Worm (Caenorhabditis elegans) whole organism, late embryonic: Measurements from ENCODE around the gene ttr-3.

Experiments
- C38D4.7 ChIP-seq: fragments of 200-800 bp; sonication (Bioruptor generic); optimal IDR thresholded peaks from 2 replicates; lab custom pipeline; 2018; ENCODE audit warnings: mild to moderate bottlenecking, missing genetic modification characterization, moderate library complexity, missing compliant biosample characterization
- F13H6.1 ChIP-seq: sonication (generic microtip); optimal IDR thresholded peaks from 2 replicates; lab custom pipeline; 2016; ENCODE audit warnings: missing genetic modification characterization, missing compliant biosample characterization
- K02D7.2 ChIP-seq: sonication (generic microtip); optimal IDR thresholded peaks from 2 replicates; lab custom pipeline; 2017; ENCODE audit warnings: mild to moderate bottlenecking, missing genetic modification characterization, missing compliant biosample characterization
- K09A11.1 ChIP-seq: sonication (generic microtip); optimal IDR thresholded peaks from 2 replicates; lab custom pipeline; 2017; ENCODE audit warnings: antibody characterized with exemption, mild to moderate bottlenecking, missing genetic modification characterization, missing compliant biosample characterization; ENCODE audit not compliant: insufficient read depth
- T23F11.4 ChIP-seq: fragments of 200-800 bp; sonication (Bioruptor generic); optimal IDR thresholded peaks from 2 replicates; lab custom pipeline; 2018; ENCODE audit warnings: mild to moderate bottlenecking, missing genetic modification characterization, missing compliant biosample characterization
- ceh-18 ChIP-seq: sonication (generic microtip); optimal IDR thresholded peaks from 2 replicates; lab custom pipeline; 2016; ENCODE audit warnings: missing genetic modification characterization, missing compliant biosample characterization
- ceh-22 ChIP-seq: sonication (generic microtip); optimal IDR thresholded peaks from 2 replicates; lab custom pipeline; 2017; ENCODE audit warnings: missing biosample characterization, missing genetic modification characterization
- ceh-24 ChIP-seq: sonication (generic microtip); optimal IDR thresholded peaks from 2 replicates; lab custom pipeline; 2016; ENCODE audit warnings: mild to moderate bottlenecking, missing genetic modification characterization, missing compliant biosample characterization
- ceh-30 ChIP-seq: fragments of 150-350 bp; optimal IDR thresholded peaks from 2 replicates; lab custom pipeline; 2014; ENCODE audit warnings: missing biosample characterization, missing genetic modification characterization
- ceh-45 ChIP-seq: fragments of 200-800 bp; sonication (Bioruptor generic); IDR thresholded peaks from 2 replicates; pipeline ENCODE4 v1.3.6; 2022; ENCODE audit warnings: missing genetic modification reagents, missing genetic modification characterization, missing compliant biosample characterization
- ceh-48 ChIP-seq: sonication (generic microtip); optimal IDR thresholded peaks from 2 replicates; lab custom pipeline; 2016; ENCODE audit warnings: missing genetic modification characterization, inconsistent platforms, missing compliant biosample characterization
- dmd-4 ChIP-seq: sonication (generic microtip); optimal IDR thresholded peaks from 2 replicates; lab custom pipeline; 2016; ENCODE audit warnings: borderline replicate concordance, missing genetic modification characterization, missing compliant biosample characterization
- elt-4 ChIP-seq: sonication (generic microtip); optimal IDR thresholded peaks from 2 replicates; lab custom pipeline; 2016; ENCODE audit warnings: missing genetic modification characterization, missing compliant biosample characterization
- eyg-1 ChIP-seq: sonication (generic microtip); optimal IDR thresholded peaks from 2 replicates; lab custom pipeline; 2016; ENCODE audit warnings: missing genotype, missing genetic modification characterization, missing compliant biosample characterization
- fax-1 ChIP-seq: sonication (generic microtip); optimal IDR thresholded peaks from 2 replicates; lab custom pipeline; 2016; ENCODE audit warnings: missing genotype, missing genetic modification characterization, missing compliant biosample characterization
- fkh-10 ChIP-seq: fragments of 150-350 bp; optimal IDR thresholded peaks from 2 replicates; lab custom pipeline; 2014; ENCODE audit warnings: missing biosample characterization, missing genetic modification reagents, missing genetic modification characterization
- fkh-6 ChIP-seq: sonication (generic microtip); optimal IDR thresholded peaks from 2 replicates; lab custom pipeline; 2016; ENCODE audit warnings: missing genetic modification characterization, missing compliant biosample characterization
- hlh-6 ChIP-seq: sonication (generic microtip); optimal IDR thresholded peaks from 2 replicates; lab custom pipeline; 2016; ENCODE audit warnings: missing genotype, missing genetic modification characterization, missing compliant biosample characterization
- hlh-8 ChIP-seq: sonication (generic microtip); optimal IDR thresholded peaks from 2 replicates; lab custom pipeline; 2016; ENCODE audit warnings: missing genotype, missing genetic modification characterization, missing compliant biosample characterization
- lin-11 ChIP-seq: fragments of 200-800 bp; sonication (Bioruptor generic); optimal IDR thresholded peaks from 2 replicates; lab custom pipeline; 2018; ENCODE audit warnings: mild to moderate bottlenecking, missing genetic modification characterization, missing compliant biosample characterization
- nfya-1 ChIP-seq: sonication (generic microtip); optimal IDR thresholded peaks from 2 replicates; lab custom pipeline; 2017; ENCODE audit warnings: missing genetic modification characterization, mild to moderate bottlenecking, missing compliant biosample characterization, antibody characterized with exemption, moderate library complexity
- nhr-11 ChIP-seq: fragments of 150-350 bp; optimal IDR thresholded peaks from 2 replicates; lab custom pipeline; 2014; ENCODE audit warnings: missing biosample characterization, missing genetic modification characterization
- rnt-1 ChIP-seq: sonication (generic microtip); optimal IDR thresholded peaks from 2 replicates; lab custom pipeline; 2016; ENCODE audit warnings: missing genetic modification characterization, missing compliant biosample characterization
- sox-4 ChIP-seq: sonication (generic microtip); optimal IDR thresholded peaks from 2 replicates; lab custom pipeline; 2017; ENCODE audit warnings: mild to moderate bottlenecking, missing genetic modification characterization, inconsistent platforms, missing compliant biosample characterization
- tbx-2 ChIP-seq: sonication (generic microtip); optimal IDR thresholded peaks from 2 replicates; lab custom pipeline; 2016; ENCODE audit warnings: missing genetic modification characterization, missing compliant biosample characterization
- tbx-7 ChIP-seq: sonication (generic microtip); optimal IDR thresholded peaks from 2 replicates; lab custom pipeline; 2016; ENCODE audit warnings: missing genotype, missing genetic modification characterization, missing compliant biosample characterization
- unc-3 ChIP-seq, 2 experiments: fragments of 200-800 bp in 1 of 2; sonication (Bioruptor generic) in 1 of 2; sonication (generic microtip) in 1 of 2; conservative IDR thresholded peaks in 1 of 2; optimal IDR thresholded peaks in 1 of 2; 2 replicates each; pipeline versions ENCODE4 v1.3.6 to Lab custom; 2016 to 2022; ENCODE audit warnings: missing compliant biosample characterization in 2 of 2, missing genetic modification characterization in 2 of 2, missing genetic modification reagents in 1 of 2
- unc-42 ChIP-seq: sonication (generic microtip); optimal IDR thresholded peaks from 2 replicates; lab custom pipeline; 2016; ENCODE audit warnings: missing genotype, missing genetic modification characterization, missing compliant biosample characterization
- unc-55 ChIP-seq: sonication (generic microtip); optimal IDR thresholded peaks from 2 replicates; lab custom pipeline; 2017; ENCODE audit warnings: missing biosample characterization, missing genetic modification reagents, missing genetic modification characterization
- unc-86 ChIP-seq: sonication (generic microtip); optimal IDR thresholded peaks from 2 replicates; lab custom pipeline; 2016; ENCODE audit warnings: missing genetic modification characterization, missing compliant biosample characterization
- ztf-16 ChIP-seq: sonication (generic microtip); optimal IDR thresholded peaks from 2 replicates; lab custom pipeline; 2017; ENCODE audit warnings: missing genetic modification characterization, missing compliant biosample characterization

Gene ttr-3

ce11 chrIII:9951864-9952263, 25.3 kb upstream of the ttr-3 start, which contains the start of gene K03H1.11:
TSS of gene K03H1.11 (minus strand) at chrIII:9951964.
- TF ChIP-seq elt-4: no peak
- no peak for TF ChIP-seq K09A11.1 (tag; lab: Kevin White, UChicago)
- TF ChIP-seq ceh-45 (GFP tag; lab: Robert Waterston, UW): no peak
- TF ChIP-seq fkh-6 (tag; lab: Kevin White, UChicago): no peak

ce11 chrIII:9950244-9950643, 23.7 kb upstream of the ttr-3 start, which contains the start of gene K03H1.13:
TSS of gene K03H1.13 (minus strand) at chrIII:9950344.
- peak; percentile 49 for TF ChIP-seq ceh-48 (tag; lab: Kevin White, UChicago)
- TF ChIP-seq unc-55 (GFP tag; lab: Kevin White, UChicago): peak; percentile 52
- TF ChIP-seq sox-4 (tag; lab: Kevin White, UChicago): no peak

- TF ChIP-seq K02D7.2 (tag; lab: Kevin White, UChicago) (no peak), ceh-22 (no peak), tbx-7 (tag; lab: Kevin White, UChicago) (no peak), nfya-1 (tag; lab: Kevin White, UChicago) (no peak), ceh-45 (GFP tag; lab: Robert Waterston, UW) (no peak), F13H6.1 (tag; lab: Kevin White, UChicago) (no peak), eyg-1 (tag; lab: Kevin White, UChicago) (no peak)
These were observed 20.4 kb upstream of the ttr-3 start, which contains the start of gene K03H1.7 for ce11 chrIII:9946806-9947419. TSS of gene K03H1.7 (plus strand) at chrIII:9947405.

ce11 chrIII:9944723-9945122, 18.2 kb upstream of the ttr-3 start, which contains the start of gene gln-2:
TSS of gene gln-2 (minus strand) at chrIII:9944823.
- TF ChIP-seq C38D4.7 (GFP tag; lab: Kevin White, UChicago): no peak
- TF ChIP-seq unc-3 (GFP tag; conservative IDR thresholded peaks at IDR 0.05; lab: Robert Waterston, UW): no peak
- TF ChIP-seq unc-3 (tag; optimal IDR thresholded peaks at IDR 0.05; lab: Kevin White, UChicago): no peak
- no peak for TF ChIP-seq unc-42
- TF ChIP-seq fkh-6 (tag; lab: Kevin White, UChicago): no peak
- TF ChIP-seq ceh-24 (tag; lab: Kevin White, UChicago): no peak
- TF ChIP-seq unc-86: no peak
- no peak for TF ChIP-seq rnt-1 (tag; lab: Kevin White, UChicago)
- no peak for TF ChIP-seq lin-11 (tag; lab: Kevin White, UChicago)
- no peak for TF ChIP-seq hlh-6
- no peak for TF ChIP-seq nhr-11 (tag; lab: Kevin White, UChicago)
- no peak for TF ChIP-seq ceh-18 (tag; lab: Kevin White, UChicago)
- no peak for TF ChIP-seq dmd-4 (tag; lab: Kevin White, UChicago)
- no peak for TF ChIP-seq ceh-22
- no peak for TF ChIP-seq elt-4
- TF ChIP-seq fax-1 (tag; lab: Kevin White, UChicago): no peak
- no peak for TF ChIP-seq ztf-16 (tag; lab: Kevin White, UChicago)
- no peak for TF ChIP-seq ceh-30
- TF ChIP-seq ceh-48 (tag; lab: Kevin White, UChicago): no peak
- no peak for TF ChIP-seq K02D7.2 (tag; lab: Kevin White, UChicago)

- TF ChIP-seq ceh-22 (no peak), fkh-10 (GFP tag; lab: Kevin White, UChicago) (no peak), eyg-1 (tag; lab: Kevin White, UChicago) (no peak)
- TF ChIP-seq, all 69 proteins: peak for 0
These were observed 14.6 kb upstream of the ttr-3 start, which contains the start of the genes K03H1.9 and K03H1.12 for ce11 chrIII:9941020-9941674. TSS of gene K03H1.9 (minus strand) at chrIII:9941490. TSS of gene K03H1.12 (plus strand) at chrIII:9941624.

- no peak for TF ChIP-seq ceh-45 (GFP tag; lab: Robert Waterston, UW)
- TF ChIP-seq tbx-2: no peak
- no peak for TF ChIP-seq T23F11.4 (GFP tag; lab: Kevin White, UChicago)
- TF ChIP-seq hlh-8 (tag; lab: Kevin White, UChicago): no peak
- TF ChIP-seq fkh-10 (GFP tag; lab: Kevin White, UChicago): no peak
These were observed 5.5 kb upstream of the ttr-3 start, which contains the start of gene dec-7 for ce11 chrIII:9932091-9932490. TSS of gene dec-7 (plus strand) at chrIII:9932398.
